Worm (Caenorhabditis elegans): ENCODE results near the gene cubn-1.

cubn-1 gene

ce11 chrV:12576495-12576947, 34.6 kb upstream of the cubn-1 start, which contains the start of gene grl-23:
grl-23 (minus strand) TSS chrV:12576897.
- TF ChIP-seq egl-5 (tag; optimal IDR thresholded peaks at IDR 0.05), result no peak
- no peak for TF ChIP-seq ztf-4 (tag; optimal IDR thresholded peaks at IDR 0.05)

- TF ChIP-seq nhr-67 (tag; optimal IDR thresholded peaks at IDR 0.05) (no peak), ama-1 (optimal IDR thresholded peaks at IDR 0.05) (no peak), ceh-82 (tag; optimal IDR thresholded peaks at IDR 0.05) (no peak), R02D3.7 (tag; optimal IDR thresholded peaks at IDR 0.05) (no peak), fos-1 (tag; optimal IDR thresholded peaks at IDR 0.05) (no peak), fkh-10 (GFP tag; optimal IDR thresholded peaks at IDR 0.05) (no peak)
Observed at ce11 chrV:12579299-12579698, 31.8 kb upstream of the cubn-1 start, which contains the start of gene E02A10.3. E02A10.3 (plus strand) TSS chrV:12579599.

ce11 chrV:12583421-12583820, 27.7 kb upstream of the cubn-1 start:
- no peak for TF ChIP-seq sea-2 (GFP tag; optimal IDR thresholded peaks at IDR 0.05)
- peak; percentile 23 for TF ChIP-seq egl-5 (tag; optimal IDR thresholded peaks at IDR 0.05)

- TF ChIP-seq nhr-12 (tag; optimal IDR thresholded peaks at IDR 0.05) (no peak), nhr-23 (tag; optimal IDR thresholded peaks at IDR 0.05) (no peak), eor-1 (tag; optimal IDR thresholded peaks at IDR 0.05) (no peak), nhr-11 (tag; optimal IDR thresholded peaks at IDR 0.05) (no peak), nhr-43 (tag; optimal IDR thresholded peaks at IDR 0.05; ENCODE audit: poor library complexity, severe bottlenecking) (no peak), nhr-67 (tag; optimal IDR thresholded peaks at IDR 0.05) (no peak), ama-1 (optimal IDR thresholded peaks at IDR 0.05) (no peak), zag-1 (tag; optimal IDR thresholded peaks at IDR 0.05) (no peak), skn-1 (tag; optimal IDR thresholded peaks at IDR 0.05) (no peak), elt-1 (tag; optimal IDR thresholded peaks at IDR 0.05) (no peak)
Observed at ce11 chrV:12584771-12585170, 26.4 kb upstream of the cubn-1 start.

- TF ChIP-seq eor-1 (tag; optimal IDR thresholded peaks at IDR 0.05) (no peak), elt-3 (tag; optimal IDR thresholded peaks at IDR 0.05) (no peak), nhr-12 (tag; optimal IDR thresholded peaks at IDR 0.05) (no peak), elt-2 (tag; optimal IDR thresholded peaks at IDR 0.05) (no peak), pqm-1 (tag; optimal IDR thresholded peaks at IDR 0.05) (no peak), fkh-2 (tag; optimal IDR thresholded peaks at IDR 0.05) (no peak), sea-2 (GFP tag; optimal IDR thresholded peaks at IDR 0.05) (no peak), nhr-43 (tag; optimal IDR thresholded peaks at IDR 0.05; ENCODE audit: poor library complexity, severe bottlenecking) (no peak), zag-1 (tag; optimal IDR thresholded peaks at IDR 0.05) (no peak)
Observed at ce11 chrV:12586793-12587192, 24.3 kb upstream of the cubn-1 start.

- TF ChIP-seq egl-27 (tag; optimal IDR thresholded peaks at IDR 0.05), result no peak
- no peak for TF ChIP-seq nhr-43 (tag; optimal IDR thresholded peaks at IDR 0.05; ENCODE audit: poor library complexity, severe bottlenecking)
- TF ChIP-seq nhr-67 (tag; optimal IDR thresholded peaks at IDR 0.05), result no peak
- no peak for TF ChIP-seq ztf-4 (tag; optimal IDR thresholded peaks at IDR 0.05)
- TF ChIP-seq elt-2 (tag; optimal IDR thresholded peaks at IDR 0.05), result no peak
- TF ChIP-seq zag-1 (tag; optimal IDR thresholded peaks at IDR 0.05), result no peak
- TF ChIP-seq ama-1 (optimal IDR thresholded peaks at IDR 0.05), result no peak
- no peak for TF ChIP-seq aly-2 (tag; optimal IDR thresholded peaks at IDR 0.05)
- TF ChIP-seq R02D3.7 (tag; optimal IDR thresholded peaks at IDR 0.05), result no peak
- TF ChIP-seq skn-1 (tag; optimal IDR thresholded peaks at IDR 0.05), result no peak
Observed at ce11 chrV:12588030-12588429, 23.1 kb upstream of the cubn-1 start, which contains the start of gene C14C10.1. C14C10.1 (plus strand) TSS chrV:12588330.

- TF ChIP-seq elt-2 (tag; optimal IDR thresholded peaks at IDR 0.05) (no peak), tbx-2 (tag; optimal IDR thresholded peaks at IDR 0.05) (no peak), nhr-25 (tag; optimal IDR thresholded peaks at IDR 0.05) (no peak), nhr-77 (tag; optimal IDR thresholded peaks at IDR 0.05) (no peak)
Observed at ce11 chrV:12590601-12591000, 20.5 kb upstream of the cubn-1 start, which contains the start of gene ttr-43. ttr-43 (minus strand) TSS chrV:12590701.

- no peak for TF ChIP-seq ztf-11 (tag; optimal IDR thresholded peaks at IDR 0.05)
- TF ChIP-seq nhr-237 (tag; optimal IDR thresholded peaks at IDR 0.05), result no peak
- TF ChIP-seq zag-1 (tag; optimal IDR thresholded peaks at IDR 0.05), result no peak
- no peak for TF ChIP-seq nhr-12 (tag; optimal IDR thresholded peaks at IDR 0.05)
- TF ChIP-seq ceh-82 (tag; optimal IDR thresholded peaks at IDR 0.05), result no peak
- no peak for TF ChIP-seq fkh-10 (GFP tag; optimal IDR thresholded peaks at IDR 0.05)
- no peak for TF ChIP-seq egl-5 (tag; optimal IDR thresholded peaks at IDR 0.05)
- TF ChIP-seq ama-1 (optimal IDR thresholded peaks at IDR 0.05), result no peak
- TF ChIP-seq snpc-4 (tag; optimal IDR thresholded peaks at IDR 0.05), result no peak
- no peak for TF ChIP-seq elt-1 (tag; optimal IDR thresholded peaks at IDR 0.05)
- TF ChIP-seq lin-15B (tag; optimal IDR thresholded peaks at IDR 0.05), result no peak
Observed at ce11 chrV:12592379-12592778, 18.8 kb upstream of the cubn-1 start, which contains the start of gene C14C10.2. C14C10.2 (minus strand) TSS chrV:12592479.
